Fruit fly (Drosophila melanogaster) whole organism, embryonic: ENCODE measurements around the gene CG15011.
A peak's percentile ranks its signal among the peaks of the same experiment; 100 is the strongest.

Source experiments
- Ada2b ChIP-seq: fragments of 200-800 bp; sonication (Bioruptor generic); IDR thresholded peaks from 2 replicates; pipeline ENCODE4 v1.3.6; 2022; ENCODE audit warnings: missing biosample characterization, missing genetic modification characterization
- Antp ChIP-seq: fragments of 200-800 bp; sonication (Bioruptor generic); optimal IDR thresholded peaks from 3 replicates; lab custom pipeline; 2016; ENCODE audit warnings: missing biosample characterization, missing genetic modification characterization
- Atf3 ChIP-seq: fragments of 200-800 bp; sonication (Bioruptor generic); optimal IDR thresholded peaks from 3 replicates; lab custom pipeline; 2016; ENCODE audit warnings: missing biosample characterization, missing genetic modification characterization
- CG10366 ChIP-seq: fragments of 200-800 bp; sonication (Bioruptor generic); IDR thresholded peaks from 2 replicates; pipeline ENCODE4 v1.3.6; 2022; ENCODE audit warnings: missing biosample characterization, missing genetic modification characterization
- CG11695 ChIP-seq: fragments of 200-800 bp; sonication (Bioruptor generic); IDR thresholded peaks from 3 replicates; pipeline ENCODE4 v1.3.6; 2022; ENCODE audit warnings: missing biosample characterization, missing genetic modification characterization
- CG12104 ChIP-seq: fragments of 200-800 bp; sonication (Bioruptor generic); optimal IDR thresholded peaks from 3 replicates; lab custom pipeline; 2016; ENCODE audit warnings: missing biosample characterization, missing genetic modification characterization
- CG12155 ChIP-seq: fragments of 200-800 bp; sonication (Bioruptor generic); optimal IDR thresholded peaks from 3 replicates; lab custom pipeline; 2016; ENCODE audit warnings: missing biosample characterization, missing genetic modification characterization
- CG12391 ChIP-seq: fragments of 200-800 bp; sonication (Bioruptor generic); optimal IDR thresholded peaks from 3 replicates; lab custom pipeline; 2018; ENCODE audit warnings: missing biosample characterization, mild to moderate bottlenecking, missing genetic modification characterization, moderate library complexity
- CG12744 ChIP-seq: fragments of 200-800 bp; sonication (Bioruptor generic); optimal IDR thresholded peaks from 2 replicates; lab custom pipeline; 2016; ENCODE audit warnings: missing biosample characterization, missing genetic modification characterization
- CG12769 ChIP-seq: fragments of 200-800 bp; sonication (Bioruptor generic); optimal IDR thresholded peaks from 2 replicates; lab custom pipeline; 2019; ENCODE audit warnings: missing biosample characterization, mild to moderate bottlenecking, missing genetic modification characterization, moderate library complexity
- CG13123 ChIP-seq: fragments of 200-800 bp; sonication (Bioruptor generic); optimal IDR thresholded peaks from 2 replicates; lab custom pipeline; 2016; ENCODE audit warnings: missing biosample characterization, missing genetic modification characterization
- CG13287 ChIP-seq: fragments of 200-800 bp; sonication (Bioruptor generic); IDR thresholded peaks from 2 replicates; pipeline ENCODE4 v1.3.6; 2022; ENCODE audit warnings: missing biosample characterization, missing genetic modification characterization; ENCODE audit not compliant: partially characterized antibody
- CG13894 ChIP-seq: fragments of 200-800 bp; sonication (Bioruptor generic); optimal IDR thresholded peaks from 3 replicates; lab custom pipeline; 2018; ENCODE audit warnings: missing biosample characterization, mild to moderate bottlenecking, missing genetic modification characterization, moderate library complexity
- CG15011 ChIP-seq: fragments of 200-800 bp; sonication (Bioruptor generic); optimal IDR thresholded peaks from 3 replicates; lab custom pipeline; 2018; ENCODE audit warnings: missing biosample characterization, mild to moderate bottlenecking, missing genetic modification characterization
- CG16815 ChIP-seq: fragments of 200-800 bp; sonication (Bioruptor generic); optimal IDR thresholded peaks from 3 replicates; lab custom pipeline; 2017; ENCODE audit warnings: missing biosample characterization, mild to moderate bottlenecking, missing genetic modification characterization
- CG18764 ChIP-seq: fragments of 200-800 bp; sonication (Bioruptor generic); optimal IDR thresholded peaks from 3 replicates; lab custom pipeline; 2016; ENCODE audit warnings: missing biosample characterization, missing genetic modification characterization
- CG31441 ChIP-seq: fragments of 200-800 bp; sonication (Bioruptor generic); IDR thresholded peaks from 2 replicates; pipeline ENCODE4 v1.3.6; 2022; ENCODE audit warnings: missing biosample characterization, missing genetic modification characterization
- CG3163 ChIP-seq: fragments of 200-800 bp; sonication (Bioruptor generic); optimal IDR thresholded peaks from 3 replicates; lab custom pipeline; 2016; ENCODE audit warnings: missing biosample characterization, missing genetic modification characterization
- CG34376 ChIP-seq: fragments of 200-800 bp; sonication (Bioruptor generic); optimal IDR thresholded peaks from 2 replicates; lab custom pipeline; 2018; ENCODE audit warnings: missing biosample characterization, mild to moderate bottlenecking, missing genetic modification characterization
- CG5180 ChIP-seq: fragments of 200-800 bp; sonication (Bioruptor generic); optimal IDR thresholded peaks from 3 replicates; lab custom pipeline; 2017; ENCODE audit warnings: missing biosample characterization, missing genetic modification characterization, mild to moderate bottlenecking, moderate library complexity, missing genetic modification reagents
- CG7357 ChIP-seq: fragments of 200-800 bp; sonication (Bioruptor generic); IDR thresholded peaks from 3 replicates; pipeline ENCODE4 v1.3.6; 2022; ENCODE audit warnings: missing biosample characterization, missing genetic modification characterization
- CG7372 ChIP-seq: fragments of 200-800 bp; sonication (Bioruptor generic); IDR thresholded peaks from 2 replicates; pipeline ENCODE4 v1.3.6; 2022; ENCODE audit warnings: missing biosample characterization, missing genetic modification characterization
- CG7786 ChIP-seq: fragments of 200-800 bp; sonication (Bioruptor generic); optimal IDR thresholded peaks from 2 replicates; lab custom pipeline; 2016; ENCODE audit warnings: missing biosample characterization, missing genetic modification characterization
- CG7839 ChIP-seq: fragments of 200-800 bp; sonication (Bioruptor generic); optimal IDR thresholded peaks from 3 replicates; lab custom pipeline; 2018; ENCODE audit warnings: missing biosample characterization, mild to moderate bottlenecking, missing genetic modification characterization, moderate library complexity
- CG7987 ChIP-seq: fragments of 200-800 bp; sonication (Bioruptor generic); optimal IDR thresholded peaks from 2 replicates; lab custom pipeline; 2018; ENCODE audit warnings: missing biosample characterization, mild to moderate bottlenecking, missing genetic modification characterization, moderate library complexity
- CG8359 ChIP-seq: fragments of 200-800 bp; sonication (Bioruptor generic); optimal IDR thresholded peaks from 2 replicates; lab custom pipeline; 2017; ENCODE audit warnings: missing biosample characterization, mild to moderate bottlenecking, missing genetic modification characterization, borderline replicate concordance
- CHES-1-like ChIP-seq: fragments of 200-800 bp; sonication (Bioruptor generic); optimal IDR thresholded peaks from 2 replicates; lab custom pipeline; 2016; ENCODE audit warnings: missing biosample characterization, missing genetic modification characterization
- CTCF ChIP-seq: fragments of 200-800 bp; sonication (Bioruptor generic); optimal IDR thresholded peaks from 2 replicates; lab custom pipeline; 2017; ENCODE audit warnings: missing biosample characterization, mild to moderate bottlenecking, missing genetic modification characterization, moderate library complexity
- ERR ChIP-seq: fragments of 200-800 bp; sonication (Bioruptor generic); optimal IDR thresholded peaks from 2 replicates; lab custom pipeline; 2016; ENCODE audit warnings: missing biosample characterization, missing genetic modification characterization
- Fer2 ChIP-seq: fragments of 200-800 bp; sonication (Bioruptor generic); optimal IDR thresholded peaks from 2 replicates; lab custom pipeline; 2018; ENCODE audit warnings: missing biosample characterization, mild to moderate bottlenecking, missing genetic modification characterization, moderate library complexity
- Fer3 ChIP-seq: fragments of 200-800 bp; sonication (Bioruptor generic); optimal IDR thresholded peaks from 2 replicates; lab custom pipeline; 2018; ENCODE audit warnings: missing biosample characterization, mild to moderate bottlenecking, missing genetic modification characterization, moderate library complexity
- Hsf ChIP-seq: fragments of 200-800 bp; sonication (Bioruptor generic); optimal IDR thresholded peaks from 3 replicates; lab custom pipeline; 2016; ENCODE audit warnings: missing biosample characterization, missing genetic modification characterization
- Jarid2 ChIP-seq: fragments of 200-800 bp; sonication (Bioruptor generic); optimal IDR thresholded peaks from 3 replicates; lab custom pipeline; 2017; ENCODE audit warnings: mild to moderate bottlenecking, missing biosample characterization, missing genetic modification reagents, missing genetic modification characterization
- Med ChIP-seq: fragments of 200-800 bp; sonication (Bioruptor generic); peaks from one replicate; lab custom pipeline; 2016; ENCODE audit warnings: missing biosample characterization, missing genetic modification characterization, mild to moderate bottlenecking, inconsistent platforms, moderate library complexity
- NK7.1 ChIP-seq: fragments of 200-800 bp; sonication (Bioruptor generic); optimal IDR thresholded peaks from 3 replicates; lab custom pipeline; 2016; ENCODE audit warnings: missing biosample characterization, missing genetic modification characterization
- Oaz ChIP-seq: fragments of 200-800 bp; sonication (Bioruptor generic); IDR thresholded peaks from 2 replicates; pipeline ENCODE4 v1.3.6; 2022; ENCODE audit warnings: missing biosample characterization, missing genetic modification characterization
- Ravus ChIP-seq: fragments of 200-800 bp; sonication (Bioruptor generic); IDR thresholded peaks from 2 replicates; pipeline ENCODE4 v1.3.6; 2022; ENCODE audit warnings: missing biosample characterization, missing genetic modification characterization
- Tbp ChIP-seq: fragments of >200 bp; optimal IDR thresholded peaks from 2 replicates; lab custom pipeline; 2018; ENCODE audit warnings: missing biosample characterization, missing genetic modification characterization
- ara ChIP-seq: fragments of 200-800 bp; sonication (Bioruptor generic); IDR thresholded peaks from 2 replicates; pipeline ENCODE4 v1.3.6; 2022; ENCODE audit warnings: missing biosample characterization, missing genetic modification characterization
- ase ChIP-seq: fragments of 200-800 bp; sonication (Bioruptor generic); IDR thresholded peaks from 3 replicates; pipeline ENCODE4 v1.3.6; 2022; ENCODE audit warnings: missing biosample characterization, missing genetic modification characterization
- cg ChIP-seq: fragments of 200-800 bp; sonication (Bioruptor generic); optimal IDR thresholded peaks from 3 replicates; lab custom pipeline; 2019; ENCODE audit warnings: missing biosample characterization, mild to moderate bottlenecking, missing genetic modification characterization, moderate library complexity
- eyg ChIP-seq: fragments of 200-800 bp; sonication (Bioruptor generic); optimal IDR thresholded peaks from 3 replicates; lab custom pipeline; 2016; ENCODE audit warnings: missing biosample characterization, missing genetic modification characterization
- kah ChIP-seq: fragments of 200-800 bp; sonication (Bioruptor generic); optimal IDR thresholded peaks from 2 replicates; lab custom pipeline; 2018; ENCODE audit warnings: missing biosample characterization, mild to moderate bottlenecking, missing genetic modification characterization
- mam ChIP-seq: fragments of 200-800 bp; sonication (Bioruptor generic); optimal IDR thresholded peaks from 3 replicates; lab custom pipeline; 2016; ENCODE audit warnings: missing biosample characterization, missing genetic modification characterization
- peb ChIP-seq: fragments of 200-800 bp; sonication (Bioruptor generic); IDR thresholded peaks from 2 replicates; pipeline ENCODE4 v1.3.6; 2022; ENCODE audit warnings: missing biosample characterization, missing genetic modification characterization
- pros ChIP-seq: fragments of 200-800 bp; sonication (Bioruptor generic); optimal IDR thresholded peaks from 3 replicates; lab custom pipeline; 2019; ENCODE audit warnings: missing biosample characterization, mild to moderate bottlenecking, missing genetic modification characterization, moderate library complexity
- pum ChIP-seq: fragments of 200-800 bp; sonication (Bioruptor generic); optimal IDR thresholded peaks from 2 replicates; lab custom pipeline; 2016; ENCODE audit warnings: missing biosample characterization, missing genetic modification characterization
- schlank ChIP-seq: fragments of 200-800 bp; sonication (Bioruptor generic); optimal IDR thresholded peaks from 2 replicates; lab custom pipeline; 2018; ENCODE audit warnings: missing biosample characterization, mild to moderate bottlenecking, missing genetic modification characterization
- sens ChIP-seq: fragments of 200-800 bp; sonication (Bioruptor generic); peaks from one replicate; lab custom pipeline; 2016; ENCODE audit warnings: missing biosample characterization, missing genetic modification characterization
- stwl ChIP-seq: fragments of 200-800 bp; sonication (Bioruptor generic); optimal IDR thresholded peaks from 3 replicates; lab custom pipeline; 2018; ENCODE audit warnings: missing biosample characterization, mild to moderate bottlenecking, missing genetic modification characterization, moderate library complexity
- ttk ChIP-seq: fragments of 200-800 bp; sonication (Bioruptor generic); IDR thresholded peaks from 2 replicates; pipeline ENCODE4 v2.1.2; 2022; ENCODE audit warnings: missing biosample characterization, missing genetic modification characterization
- tup ChIP-seq: fragments of 200-800 bp; sonication (Bioruptor generic); optimal IDR thresholded peaks from 2 replicates; lab custom pipeline; 2016; ENCODE audit warnings: missing biosample characterization, mild to moderate bottlenecking, missing genetic modification characterization, moderate library complexity

Gene CG15011

DNA sequence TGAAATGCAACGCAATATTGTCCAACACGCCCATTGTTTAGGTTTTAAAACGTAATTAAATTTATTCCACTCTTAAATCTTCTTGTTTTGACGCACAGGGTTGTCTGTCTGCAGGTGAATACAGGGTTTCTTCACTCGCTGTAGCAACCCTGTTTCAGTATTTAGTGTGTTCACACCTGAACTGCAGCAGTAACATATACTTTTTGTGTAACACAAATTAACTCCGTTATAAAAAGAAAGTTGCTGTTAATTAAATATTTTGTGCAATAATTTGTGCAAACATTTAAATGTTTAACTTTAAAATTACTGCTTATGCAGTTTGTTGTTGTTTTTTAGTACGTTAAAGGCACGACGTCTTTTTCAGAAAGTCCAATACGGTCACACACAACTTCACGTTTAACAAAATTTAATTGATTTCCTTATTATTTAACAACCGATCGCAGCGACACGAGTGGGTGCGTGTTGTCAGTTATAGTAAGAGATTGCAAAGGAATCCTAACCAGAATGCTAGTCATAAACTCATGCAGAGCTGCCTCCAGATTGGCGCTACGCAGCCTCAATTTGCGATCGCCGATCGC, 33.3 kb upstream of the CG15011 start, which contains the start of the genes CG15012 and Fdx2 (continued):
- TF ChIP-seq CG12769 = no peak
- TF ChIP-seq kah (GFP tag; lab: Kevin White, UChicago) = no peak
- no peak for TF ChIP-seq ERR (GFP tag; lab: Kevin White, UChicago)
- TF ChIP-seq CG16815 (GFP tag; lab: Kevin White, UChicago) = no peak
- no peak for TF ChIP-seq CG7372 (GFP tag; lab: Robert Waterston, UW)
- TF ChIP-seq Atf3 (GFP tag; lab: Kevin White, UChicago) = no peak
- no peak for TF ChIP-seq peb (GFP tag; lab: Robert Waterston, UW)
- no peak for TF ChIP-seq CG3163
- TF ChIP-seq CG7357 (GFP tag; lab: Robert Waterston, UW) = peak; percentile 98
- TF ChIP-seq CHES-1-like (GFP tag; lab: Kevin White, UChicago) = peak; percentile 28
- peak; percentile 97 for TF ChIP-seq stwl
- no peak for TF ChIP-seq CG7987 (GFP tag; lab: Kevin White, UChicago)
- TF ChIP-seq Ada2b (GFP tag; lab: Robert Waterston, UW) = no peak
- no peak for TF ChIP-seq pros (GFP tag; lab: Kevin White, UChicago)
- TF ChIP-seq Fer3 (tag; lab: Kevin White, UChicago) = no peak
- TF ChIP-seq CG13287 (GFP tag; lab: Robert Waterston, UW) = peak; percentile 56; the same call in 1 of the 2 replicates
- no peak for TF ChIP-seq tup (GFP tag; lab: Kevin White, UChicago)
- no peak for TF ChIP-seq CG12744 (GFP tag; lab: Kevin White, UChicago)
- no peak for TF ChIP-seq schlank (tag; lab: Kevin White, UChicago)
- TF ChIP-seq CG15011 = no peak
- TF ChIP-seq CG7786 (GFP tag; lab: Kevin White, UChicago) = no peak
- peak; percentile 10 for TF ChIP-seq CG12104 (GFP tag; lab: Kevin White, UChicago)
- peak; percentile 46 for TF ChIP-seq mam (GFP tag; lab: Kevin White, UChicago)
- no peak for TF ChIP-seq ara
- peak; percentile 44 for TF ChIP-seq CG10366 (GFP tag; lab: Robert Waterston, UW)
- TF ChIP-seq CTCF (GFP tag; lab: Kevin White, UChicago) = peak; percentile 19
- TF ChIP-seq Oaz = no peak
- peak; percentile 11 for TF ChIP-seq pum (GFP tag; lab: Kevin White, UChicago)
- TF ChIP-seq Tbp (GFP tag; lab: Kevin White, UChicago) = no peak
- no peak for TF ChIP-seq CG13123 (GFP tag; lab: Kevin White, UChicago)
- TF ChIP-seq ase (GFP tag; lab: Robert Waterston, UW) = no peak
- TF ChIP-seq CG7839 (tag; lab: Kevin White, UChicago) = peak; percentile 7
- peak; percentile 34 for TF ChIP-seq Hsf
- no peak for TF ChIP-seq Fer2 (tag; lab: Kevin White, UChicago)
- no peak for TF ChIP-seq Jarid2 (GFP tag; lab: Kevin White, UChicago)
- peak; percentile 41 for TF ChIP-seq CG34376 (GFP tag; lab: Kevin White, UChicago)
- no peak for TF ChIP-seq CG5180
- TF ChIP-seq Ravus (GFP tag; lab: Robert Waterston, UW) = no peak
- peak; percentile 89 for TF ChIP-seq sens (GFP tag; lab: Kevin White, UChicago)
- no peak for TF ChIP-seq Antp (GFP tag; lab: Kevin White, UChicago)
- TF ChIP-seq NK7.1 (GFP tag; lab: Kevin White, UChicago) = no peak
- no peak for TF ChIP-seq ttk (GFP tag; lab: Robert Waterston, UW)
- peak; percentile 12 for TF ChIP-seq CG12155 (GFP tag; lab: Kevin White, UChicago)
- peak; percentile 88 for TF ChIP-seq Med (GFP tag; lab: Kevin White, UChicago)
- peak; percentile 57 for TF ChIP-seq CG12391 (tag; lab: Kevin White, UChicago)
- TF ChIP-seq CG13894 (tag; lab: Kevin White, UChicago) = peak; percentile 7
- TF ChIP-seq CG11695 = 0 out of 3 replicates have a peak, but pooled peaks have one; percentile 18
- TF ChIP-seq CG8359 = no peak
- TF ChIP-seq CG31441 (GFP tag; lab: Robert Waterston, UW) = 0 out of 2 replicates have a peak, but pooled peaks have one; percentile 24
- no peak for TF ChIP-seq CG18764
- no peak for TF ChIP-seq cg (GFP tag; lab: Kevin White, UChicago)
- peak; percentile 9 for TF ChIP-seq eyg (GFP tag; lab: Kevin White, UChicago)
